Worm (Caenorhabditis elegans) whole organism, early embryonic: ENCODE measurements around the gene F35G12.5.

Experiments used
- B0310.2 ChIP-seq: sonication (generic microtip); optimal IDR thresholded peaks from 2 replicates; lab custom pipeline; 2016; ENCODE audit warnings: mild to moderate bottlenecking, missing genetic modification characterization, missing compliant biosample characterization
- ama-1 ChIP-seq: fragments of 150-350 bp; optimal IDR thresholded peaks from 2 replicates; lab custom pipeline; 2014
- ets-7 ChIP-seq: sonication (generic microtip); optimal IDR thresholded peaks from 2 replicates; lab custom pipeline; 2016; ENCODE audit warnings: missing genotype, missing genetic modification characterization, missing compliant biosample characterization
- flt-1 ChIP-seq: fragments of 200-800 bp; sonication (Bioruptor generic); IDR thresholded peaks from 2 replicates; pipeline ENCODE4 v1.3.6; 2022; ENCODE audit warnings: missing genetic modification characterization, missing compliant biosample characterization
- sea-1 ChIP-seq: fragments of 200-800 bp; sonication (Bioruptor generic); conservative IDR thresholded peaks from 2 replicates; pipeline ENCODE4 v1.3.6; 2022; ENCODE audit warnings: missing genetic modification characterization, missing compliant biosample characterization
- tbx-11 ChIP-seq: fragments of 200-800 bp; sonication (Bioruptor generic); IDR thresholded peaks from 2 replicates; pipeline ENCODE4 v1.3.6; 2022; ENCODE audit warnings: missing genetic modification characterization, missing compliant biosample characterization
- tbx-37 ChIP-seq: fragments of 200-800 bp; sonication (Bioruptor generic); conservative IDR thresholded peaks from 2 replicates; pipeline ENCODE4 v1.3.6; 2022; ENCODE audit warnings: missing genetic modification reagents, missing genetic modification characterization, missing compliant biosample characterization
- tra-4 ChIP-seq: sonication (generic microtip); optimal IDR thresholded peaks from 2 replicates; lab custom pipeline; 2017; ENCODE audit warnings: missing genetic modification characterization, missing compliant biosample characterization

DNA sequence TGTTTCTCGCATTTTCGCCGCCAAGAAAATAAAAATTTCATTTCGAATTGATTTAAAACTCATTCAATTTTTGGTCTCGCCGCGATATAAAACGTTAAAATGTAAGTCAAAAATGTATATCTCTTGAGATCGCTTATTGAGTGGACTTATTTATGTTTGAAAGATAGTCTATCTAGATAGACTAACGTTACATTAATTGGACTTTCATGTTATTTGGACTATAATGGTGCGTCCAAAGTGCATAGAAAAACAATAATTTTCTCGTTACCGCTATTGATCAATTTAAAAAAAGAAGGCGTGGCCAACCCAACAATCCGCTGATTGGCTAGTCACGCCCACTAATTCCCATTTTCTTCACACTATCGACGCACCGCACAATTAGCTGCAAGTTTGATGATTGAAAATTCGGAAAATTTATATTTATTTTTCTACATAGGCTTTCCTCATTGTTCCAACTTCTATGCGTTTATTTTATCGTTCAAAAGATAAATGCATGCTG is at the start of gene F35G12.5:
- TF ChIP-seq ets-7 (tag; lab: Kevin White, UChicago): no peak
- TF ChIP-seq sea-1 (GFP tag; lab: Robert Waterston, UW): no peak
- no peak for TF ChIP-seq ama-1
- TF ChIP-seq tbx-11: no peak
- no peak for TF ChIP-seq flt-1 (GFP tag; lab: Robert Waterston, UW)
- TF ChIP-seq tbx-37 (GFP tag; lab: Robert Waterston, UW): no peak
- TF ChIP-seq B0310.2: no peak
- no peak for TF ChIP-seq tra-4 (tag; lab: Kevin White, UChicago)
